Worm (Caenorhabditis elegans): ENCODE measurements around the gene C07A12.2.

ce11 chrX:4519968-4520367 lies 24.7 kb upstream of the C07A12.2 start:
- no peak for TF ChIP-seq snpc-4 (tag; optimal IDR thresholded peaks at IDR 0.05)
- TF ChIP-seq egl-27 (tag; optimal IDR thresholded peaks at IDR 0.05): no peak
